Worm (Caenorhabditis elegans): ENCODE measurements around the gene ham-3.

- TF ChIP-seq him-1 (tag; optimal IDR thresholded peaks at IDR 0.05) (no peak), lin-35 (GFP tag; optimal IDR thresholded peaks at IDR 0.05) (no peak), ceh-40 (GFP tag; IDR thresholded peaks at IDR 0.05) (no peak)
These were observed 14.2 kb upstream of the ham-3 start, which contains the start of gene srt-55 for ce11 chrIII:10106390-10106789.

Data from whole organism, young adult.